Worm (Caenorhabditis elegans) whole organism, late embryonic: ENCODE measurements around the gene Y62E10A.6.

Experiments
- ama-1 ChIP-seq: fragments of 150-350 bp; optimal IDR thresholded peaks from 2 replicates; lab custom pipeline; 2014
- hlh-15 ChIP-seq: sonication (generic microtip); optimal IDR thresholded peaks from 2 replicates; lab custom pipeline; 2016; ENCODE audit warnings: missing genetic modification characterization, missing compliant biosample characterization
- mec-3 ChIP-seq: sonication (generic microtip); optimal IDR thresholded peaks from 2 replicates; lab custom pipeline; 2016; ENCODE audit warnings: borderline replicate concordance, missing genetic modification characterization, missing compliant biosample characterization
- pha-4 ChIP-seq: fragments of 150-350 bp; optimal IDR thresholded peaks from 2 replicates; lab custom pipeline; 2018; ENCODE audit warnings: missing biosample characterization, missing genetic modification reagents, missing genetic modification characterization

DNA sequence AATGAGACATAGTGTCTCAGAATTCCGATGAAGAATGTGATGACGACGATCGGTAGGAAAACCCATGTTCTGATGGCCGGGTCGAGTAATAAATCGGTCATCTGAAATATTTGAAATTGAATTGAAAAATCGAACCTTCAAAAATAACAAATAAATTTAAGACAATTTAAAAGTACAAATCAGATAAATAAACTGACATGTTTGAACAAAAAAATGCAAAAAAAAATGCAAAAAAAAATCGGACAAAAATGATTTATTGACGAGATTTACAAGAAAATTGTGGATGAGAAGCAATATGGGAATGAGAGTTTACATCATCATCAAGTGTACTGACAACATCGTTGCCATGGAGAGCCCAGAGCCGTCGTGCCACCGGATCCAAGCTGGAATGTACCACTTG, 10.0 kb downstream of the Y62E10A.6 start, which contains the start of gene emc-3:
- TF ChIP-seq hlh-15 (tag; lab: Kevin White, UChicago) (no peak), ama-1 (lab: Kevin White, UChicago) (no peak), pha-4 (tag; lab: Kevin White, UChicago) (no peak), mec-3 (tag; lab: Kevin White, UChicago) (no peak)
